Worm (Caenorhabditis elegans) whole organism, L2 larva: Measurements from ENCODE around the gene EEED8.15.

Experiments used
- C34F6.9 ChIP-seq: fragments of 150-350 bp; optimal IDR thresholded peaks from 2 replicates; lab custom pipeline; 2014; ENCODE audit warnings: missing biosample characterization, missing genetic modification characterization
- F13H6.1 ChIP-seq: sonication (generic microtip); optimal IDR thresholded peaks from 2 replicates; lab custom pipeline; 2016; ENCODE audit warnings: missing genetic modification characterization, missing compliant biosample characterization
- R02D3.7 ChIP-seq: fragments of 150-350 bp; optimal IDR thresholded peaks from 2 replicates; lab custom pipeline; 2014; ENCODE audit warnings: missing biosample characterization, missing genetic modification characterization
- Y55F3AM.14 ChIP-seq: fragments of 200-800 bp; sonication (Bioruptor generic); optimal IDR thresholded peaks from 2 replicates; lab custom pipeline; 2018; ENCODE audit warnings: mild to moderate bottlenecking, missing genetic modification characterization, missing compliant biosample characterization
- ZK546.5 ChIP-seq: sonication (generic microtip); optimal IDR thresholded peaks from 2 replicates; lab custom pipeline; 2017; ENCODE audit warnings: missing biosample characterization, missing genetic modification characterization
- alr-1 ChIP-seq: fragments of 150-350 bp; optimal IDR thresholded peaks from 2 replicates; lab custom pipeline; 2014; ENCODE audit warnings: missing biosample characterization, missing genetic modification characterization
- aly-2 ChIP-seq: fragments of 150-350 bp; optimal IDR thresholded peaks from 2 replicates; lab custom pipeline; 2014; ENCODE audit warnings: missing biosample characterization, missing genetic modification characterization
- ama-1 ChIP-seq: fragments of 150-350 bp; optimal IDR thresholded peaks from 2 replicates; lab custom pipeline; 2018; ENCODE audit warnings: inconsistent platforms
- blmp-1 ChIP-seq: sonication (generic microtip); optimal IDR thresholded peaks from 2 replicates; lab custom pipeline; 2017; ENCODE audit warnings: missing genetic modification characterization, mild to moderate bottlenecking, missing compliant biosample characterization, antibody characterized with exemption, moderate library complexity; ENCODE audit not compliant: insufficient read depth
- ceh-16 ChIP-seq: fragments of 150-350 bp; optimal IDR thresholded peaks from 2 replicates; lab custom pipeline; 2014; ENCODE audit warnings: missing biosample characterization, missing genetic modification characterization
- ceh-82 ChIP-seq: fragments of 150-350 bp; optimal IDR thresholded peaks from 2 replicates; lab custom pipeline; 2014; ENCODE audit warnings: missing biosample characterization, missing genetic modification characterization
- crh-2 ChIP-seq: sonication (generic microtip); optimal IDR thresholded peaks from 2 replicates; lab custom pipeline; 2017; ENCODE audit warnings: missing biosample characterization, missing genetic modification characterization
- dmd-4 ChIP-seq: sonication (generic microtip); optimal IDR thresholded peaks from 2 replicates; lab custom pipeline; 2017; ENCODE audit warnings: missing biosample characterization, missing genetic modification characterization
- egl-27 ChIP-seq: sonication (generic microtip); optimal IDR thresholded peaks from 3 replicates; lab custom pipeline; 2017; ENCODE audit warnings: missing biosample characterization, missing genetic modification reagents, missing genetic modification characterization
- elt-1 ChIP-seq: fragments of 150-350 bp; optimal IDR thresholded peaks from 2 replicates; lab custom pipeline; 2014; ENCODE audit warnings: missing biosample characterization, missing genetic modification characterization
- elt-3 ChIP-seq: sonication (generic microtip); optimal IDR thresholded peaks from 2 replicates; lab custom pipeline; 2017; ENCODE audit warnings: missing biosample characterization, missing genetic modification characterization
- fos-1 ChIP-seq: fragments of 150-350 bp; optimal IDR thresholded peaks from 2 replicates; lab custom pipeline; 2014; ENCODE audit warnings: missing biosample characterization, missing genetic modification characterization
- gmeb-1 ChIP-seq: fragments of 150-350 bp; optimal IDR thresholded peaks from 2 replicates; lab custom pipeline; 2014; ENCODE audit warnings: missing biosample characterization, missing genetic modification characterization
- lin-11 ChIP-seq: fragments of 150-350 bp; sonication (generic microtip); optimal IDR thresholded peaks from 2 replicates; lab custom pipeline; 2014; ENCODE audit warnings: missing biosample characterization, missing genetic modification characterization, inconsistent platforms, mixed read lengths
- lin-13 ChIP-seq: fragments of 150-350 bp; optimal IDR thresholded peaks from 2 replicates; lab custom pipeline; 2014; ENCODE audit warnings: missing biosample characterization, missing genetic modification reagents, missing genetic modification characterization
- lin-39 ChIP-seq: fragments of 150-350 bp; optimal IDR thresholded peaks from 2 replicates; lab custom pipeline; 2014; ENCODE audit warnings: missing biosample characterization, missing genetic modification reagents, missing genetic modification characterization
- lsy-2 ChIP-seq, 2 experiments: fragments of 150-350 bp in 1 of 2; sonication (generic microtip) in 1 of 2; optimal IDR thresholded peaks; 2 replicates each; lab custom pipeline; 2014 to 2017; ENCODE audit warnings: missing biosample characterization in 2 of 2, missing genetic modification characterization in 2 of 2
- mab-5 ChIP-seq: fragments of 150-350 bp; optimal IDR thresholded peaks from 2 replicates; lab custom pipeline; 2014; ENCODE audit warnings: missing biosample characterization, missing genetic modification characterization
- mbf-1 ChIP-seq: sonication (generic microtip); optimal IDR thresholded peaks from 2 replicates; lab custom pipeline; 2017; ENCODE audit warnings: missing biosample characterization, missing genetic modification characterization
- mdl-1 ChIP-seq, 2 experiments: fragments of 150-350 bp in 1 of 2; sonication (generic microtip) in 1 of 2; optimal IDR thresholded peaks; 2 replicates each; lab custom pipeline; 2017; ENCODE audit warnings: missing biosample characterization in 2 of 2, missing genetic modification characterization in 2 of 2
- nhr-10 ChIP-seq: sonication (generic microtip); optimal IDR thresholded peaks from 2 replicates; lab custom pipeline; 2017; ENCODE audit warnings: missing biosample characterization, missing genetic modification characterization
- nhr-11 ChIP-seq: fragments of 150-350 bp; optimal IDR thresholded peaks from 2 replicates; lab custom pipeline; 2014; ENCODE audit warnings: missing biosample characterization, missing genetic modification characterization
- nhr-12 ChIP-seq: fragments of 150-350 bp; optimal IDR thresholded peaks from 2 replicates; lab custom pipeline; 2014; ENCODE audit warnings: missing biosample characterization, missing genetic modification characterization
- nhr-129 ChIP-seq: fragments of 150-350 bp; optimal IDR thresholded peaks from 2 replicates; lab custom pipeline; 2014; ENCODE audit warnings: missing biosample characterization, missing genetic modification characterization
- nhr-21 ChIP-seq: fragments of 150-350 bp; optimal IDR thresholded peaks from 2 replicates; lab custom pipeline; 2014; ENCODE audit warnings: missing biosample characterization, missing genetic modification characterization
- nhr-23 ChIP-seq: fragments of 150-350 bp; optimal IDR thresholded peaks from 2 replicates; lab custom pipeline; 2014; ENCODE audit warnings: missing biosample characterization, missing genetic modification reagents, missing genetic modification characterization
- nhr-237 ChIP-seq: fragments of 150-350 bp; optimal IDR thresholded peaks from 2 replicates; lab custom pipeline; 2014; ENCODE audit warnings: missing biosample characterization, missing genetic modification characterization
- nhr-25 ChIP-seq: fragments of 150-350 bp; sonication (generic microtip); optimal IDR thresholded peaks from 3 replicates; lab custom pipeline; 2014; ENCODE audit warnings: missing biosample characterization, missing genetic modification characterization
- nhr-6 ChIP-seq: fragments of 150-350 bp; optimal IDR thresholded peaks from 2 replicates; lab custom pipeline; 2014; ENCODE audit warnings: missing biosample characterization, missing genetic modification characterization
- nhr-77 ChIP-seq: fragments of 150-350 bp; optimal IDR thresholded peaks from 2 replicates; lab custom pipeline; 2014; ENCODE audit warnings: missing biosample characterization, missing genetic modification characterization
- peb-1 ChIP-seq: fragments of 150-350 bp; optimal IDR thresholded peaks from 2 replicates; lab custom pipeline; 2014; ENCODE audit warnings: missing biosample characterization, missing genetic modification characterization
- sem-4 ChIP-seq: fragments of 150-350 bp; optimal IDR thresholded peaks from 2 replicates; lab custom pipeline; 2014; ENCODE audit warnings: missing biosample characterization, missing genetic modification reagents, missing genetic modification characterization
- skn-1 ChIP-seq: sonication (generic microtip); optimal IDR thresholded peaks from 2 replicates; lab custom pipeline; 2017; ENCODE audit warnings: missing biosample characterization, missing genetic modification characterization
- sma-3 ChIP-seq: sonication (generic microtip); optimal IDR thresholded peaks from 2 replicates; lab custom pipeline; 2016; ENCODE audit warnings: missing genetic modification reagents, missing genetic modification characterization, missing compliant biosample characterization
- sma-9 ChIP-seq, 2 experiments: fragments of 150-350 bp in 1 of 2; sonication (generic microtip) in 1 of 2; optimal IDR thresholded peaks; 2 replicates each; lab custom pipeline; 2014 to 2016; ENCODE audit warnings: missing genetic modification characterization in 2 of 2, mild to moderate bottlenecking in 1 of 2, missing biosample characterization in 1 of 2, missing compliant biosample characterization in 1 of 2, missing genetic modification reagents in 1 of 2, moderate library complexity in 1 of 2
- snpc-4 ChIP-seq: fragments of 150-350 bp; optimal IDR thresholded peaks from 2 replicates; lab custom pipeline; 2014; ENCODE audit warnings: missing biosample characterization, missing genetic modification characterization
- unc-39 ChIP-seq: fragments of 150-350 bp; optimal IDR thresholded peaks from 2 replicates; lab custom pipeline; 2014; ENCODE audit warnings: missing biosample characterization, missing genetic modification characterization
- unc-55 ChIP-seq: fragments of 150-350 bp; sonication (generic microtip); optimal IDR thresholded peaks from 3 replicates; lab custom pipeline; 2014; ENCODE audit warnings: missing biosample characterization, missing genetic modification reagents, missing genetic modification characterization
- unc-62 ChIP-seq: fragments of 150-350 bp; optimal IDR thresholded peaks from 2 replicates; lab custom pipeline; 2014; ENCODE audit warnings: missing biosample characterization, missing genetic modification reagents, missing genetic modification characterization
- zag-1 ChIP-seq: fragments of 150-350 bp; optimal IDR thresholded peaks from 2 replicates; lab custom pipeline; 2014; ENCODE audit warnings: missing biosample characterization, missing genetic modification characterization
- ztf-11 ChIP-seq: sonication (generic microtip); optimal IDR thresholded peaks from 2 replicates; lab custom pipeline; 2017; ENCODE audit warnings: missing biosample characterization, missing genetic modification characterization
- ztf-4 ChIP-seq: fragments of 150-350 bp; optimal IDR thresholded peaks from 2 replicates; lab custom pipeline; 2014; ENCODE audit warnings: missing biosample characterization, missing genetic modification characterization

EEED8.15 gene

ce11 chrII:5418929-5419328, at the start of gene EEED8.15:
Gene EEED8.15, plus strand, starts transcription at chrII:5419229.
- TF ChIP-seq Y55F3AM.14 (GFP tag; lab: Kevin White, UChicago) (no peak), nhr-12 (tag; lab: Kevin White, UChicago) (no peak), crh-2 (tag; lab: Kevin White, UChicago) (no peak)

ce11 chrII:5370641-5371040, 48.4 kb upstream of the EEED8.15 start, which contains the start of gene F09E5.12:
Gene F09E5.12, minus strand, starts transcription at chrII:5370741.
- TF ChIP-seq lsy-2 (tag; optimal IDR thresholded peaks at IDR 0.05; lab: Kevin White, UChicago), result no peak
- no peak for TF ChIP-seq nhr-237 (tag; lab: Kevin White, UChicago)
- no peak for TF ChIP-seq lin-11 (tag; lab: Kevin White, UChicago)
- TF ChIP-seq lin-39 (tag; lab: Kevin White, UChicago), result no peak
- no peak for TF ChIP-seq elt-1 (tag; lab: Kevin White, UChicago)
- no peak for TF ChIP-seq ZK546.5 (tag; lab: Kevin White, UChicago)
- TF ChIP-seq, all 48 proteins: peak for 0

ce11 chrII:5373275-5374047, 45.6 kb upstream of the EEED8.15 start, which contains the start of the genes agt-2 and F09E5.3:
Gene agt-2, minus strand, starts transcription at chrII:5373827.
Gene F09E5.3, plus strand, starts transcription at chrII:5373997.
- TF ChIP-seq lin-13 (GFP tag; lab: Kevin White, UChicago), result peak; percentile 92
- TF ChIP-seq lin-11 (tag; lab: Kevin White, UChicago), result peak; percentile 60
- no peak for TF ChIP-seq mbf-1 (tag; lab: Kevin White, UChicago)
- no peak for TF ChIP-seq dmd-4
- TF ChIP-seq blmp-1 (tag; lab: Kevin White, UChicago), result peak; percentile 63
- peak; percentile 99 for TF ChIP-seq C34F6.9 (tag; lab: Kevin White, UChicago)
- peak; percentile 92 for TF ChIP-seq F13H6.1 (tag; lab: Kevin White, UChicago)
- peak; percentile 52 for TF ChIP-seq skn-1 (tag; lab: Kevin White, UChicago)
- peak; percentile 96 for TF ChIP-seq nhr-25 (tag; lab: Kevin White, UChicago)
- TF ChIP-seq sem-4 (tag; lab: Kevin White, UChicago), result peak; percentile 83
- peak; percentile 71 for TF ChIP-seq ama-1 (lab: Kevin White, UChicago)
- no peak for TF ChIP-seq elt-1 (tag; lab: Kevin White, UChicago)
- peak; percentile 94 for TF ChIP-seq crh-2 (tag; lab: Kevin White, UChicago)
- TF ChIP-seq lin-39 (tag; lab: Kevin White, UChicago), result no peak
- peak; percentile 55 for TF ChIP-seq nhr-12 (tag; lab: Kevin White, UChicago)
- peak; percentile 94 for TF ChIP-seq unc-55 (GFP tag; lab: Kevin White, UChicago)
- TF ChIP-seq sma-3 (GFP tag; lab: Kevin White, UChicago), result peak; percentile 89
- TF ChIP-seq elt-3 (tag; lab: Kevin White, UChicago), result no peak
- peak; percentile 90 to 96 for TF ChIP-seq lsy-2 (tag; optimal IDR thresholded peaks at IDR 0.05; lab: Kevin White, UChicago)
- TF ChIP-seq unc-62 (GFP tag; lab: Kevin White, UChicago), result no peak
- no peak for TF ChIP-seq nhr-11 (tag; lab: Kevin White, UChicago)
- peak; percentile 74 for TF ChIP-seq zag-1
- TF ChIP-seq Y55F3AM.14 (GFP tag; lab: Kevin White, UChicago), result no peak
- TF ChIP-seq mdl-1 (tag; optimal IDR thresholded peaks at IDR 0.05; lab: Kevin White, UChicago), result peak in 1 of 2 experiments; percentile 54
- peak; percentile 86 for TF ChIP-seq nhr-21 (tag; lab: Kevin White, UChicago)
- peak; percentile 82 for TF ChIP-seq snpc-4 (tag; lab: Kevin White, UChicago)
- TF ChIP-seq alr-1 (tag; lab: Kevin White, UChicago), result no peak
- TF ChIP-seq nhr-77 (tag; lab: Kevin White, UChicago), result peak; percentile 61
- TF ChIP-seq ZK546.5 (tag; lab: Kevin White, UChicago), result peak; percentile 43
- peak; percentile 92 for TF ChIP-seq fos-1 (tag; lab: Kevin White, UChicago)
- TF ChIP-seq ceh-82 (tag; lab: Kevin White, UChicago), result peak; percentile 24
- peak; percentile 83 for TF ChIP-seq ztf-4 (tag; lab: Kevin White, UChicago)
- peak; percentile 81 for TF ChIP-seq egl-27 (tag; lab: Kevin White, UChicago)
- peak; percentile 37 for TF ChIP-seq nhr-10 (tag; lab: Kevin White, UChicago)
- TF ChIP-seq nhr-23 (tag; lab: Kevin White, UChicago), result no peak
- TF ChIP-seq unc-39 (tag; lab: Kevin White, UChicago), result no peak
- peak; percentile 90 for TF ChIP-seq nhr-129
- no peak for TF ChIP-seq aly-2 (tag; lab: Kevin White, UChicago)
- TF ChIP-seq ztf-11 (tag; lab: Kevin White, UChicago), result no peak
- peak; percentile 94 for TF ChIP-seq mab-5 (tag; lab: Kevin White, UChicago)
- peak; percentile 11 for TF ChIP-seq nhr-237 (tag; lab: Kevin White, UChicago)
- TF ChIP-seq R02D3.7 (tag; lab: Kevin White, UChicago), result peak; percentile 50
- TF ChIP-seq sma-9 (GFP tag; optimal IDR thresholded peaks at IDR 0.05; lab: Kevin White, UChicago), result peak; percentile 95
- no peak for TF ChIP-seq sma-9 (tag; optimal IDR thresholded peaks at IDR 0.05; lab: Kevin White, UChicago)
- peak; percentile 86 for TF ChIP-seq ceh-16 (tag; lab: Kevin White, UChicago)
- TF ChIP-seq peb-1 (tag; lab: Kevin White, UChicago), result no peak
- TF ChIP-seq gmeb-1 (tag; lab: Kevin White, UChicago), result peak; percentile 92
- TF ChIP-seq nhr-6, result peak; percentile 92
